Fruit fly (Drosophila melanogaster) whole organism, embryonic: ENCODE measurements around the gene bbg.

Experiments
- Aef1 ChIP-seq: fragments of 200-800 bp; sonication (Bioruptor generic); IDR thresholded peaks from 3 replicates; pipeline ENCODE4 v1.3.6; 2022; ENCODE audit warnings: missing biosample characterization, missing genetic modification characterization
- CG10565 ChIP-seq: fragments of 200-800 bp; sonication (Bioruptor generic); optimal IDR thresholded peaks from 3 replicates; lab custom pipeline; 2016; ENCODE audit warnings: missing biosample characterization, mild to moderate bottlenecking, missing genetic modification characterization
- CG10979 ChIP-seq: fragments of 200-800 bp; sonication (Bioruptor generic); optimal IDR thresholded peaks from 2 replicates; lab custom pipeline; 2018; ENCODE audit warnings: missing biosample characterization, mild to moderate bottlenecking, missing genetic modification characterization, moderate library complexity
- CG11398 ChIP-seq: fragments of 200-800 bp; sonication (Bioruptor generic); optimal IDR thresholded peaks from 2 replicates; lab custom pipeline; 2016; ENCODE audit warnings: missing biosample characterization, missing genetic modification characterization
- CG12769 ChIP-seq: fragments of 200-800 bp; sonication (Bioruptor generic); optimal IDR thresholded peaks from 2 replicates; lab custom pipeline; 2019; ENCODE audit warnings: missing biosample characterization, mild to moderate bottlenecking, missing genetic modification characterization, moderate library complexity
- CG15011 ChIP-seq: fragments of 200-800 bp; sonication (Bioruptor generic); optimal IDR thresholded peaks from 3 replicates; lab custom pipeline; 2018; ENCODE audit warnings: missing biosample characterization, mild to moderate bottlenecking, missing genetic modification characterization
- CG15696 ChIP-seq: fragments of 200-800 bp; sonication (Bioruptor generic); optimal IDR thresholded peaks from 2 replicates; lab custom pipeline; 2019; ENCODE audit warnings: missing biosample characterization, mild to moderate bottlenecking, missing genetic modification characterization, moderate library complexity
- CG16779 ChIP-seq: fragments of 200-800 bp; sonication (Bioruptor generic); IDR thresholded peaks from 2 replicates; pipeline ENCODE4 v1.3.6; 2022; ENCODE audit warnings: missing biosample characterization, missing genetic modification characterization
- CG17186 ChIP-seq: fragments of 200-800 bp; sonication (Bioruptor generic); optimal IDR thresholded peaks from 3 replicates; lab custom pipeline; 2017; ENCODE audit warnings: missing biosample characterization, missing genetic modification reagents, missing genetic modification characterization
- CG31365 ChIP-seq: fragments of 200-800 bp; sonication (Bioruptor generic); optimal IDR thresholded peaks from 2 replicates; lab custom pipeline; 2018; ENCODE audit warnings: missing biosample characterization, mild to moderate bottlenecking, missing genetic modification characterization
- CG32532 ChIP-seq: fragments of 200-800 bp; sonication (Bioruptor generic); IDR thresholded peaks from 2 replicates; pipeline ENCODE4 v1.3.6; 2022; ENCODE audit warnings: missing biosample characterization, missing genetic modification characterization
- CG3847 ChIP-seq: fragments of 200-800 bp; sonication (Bioruptor generic); IDR thresholded peaks from 2 replicates; pipeline ENCODE4 v1.3.6; 2022; ENCODE audit warnings: missing biosample characterization, missing genetic modification characterization
- CG4820 ChIP-seq: fragments of 200-800 bp; sonication (Bioruptor generic); optimal IDR thresholded peaks from 3 replicates; lab custom pipeline; 2016; ENCODE audit warnings: missing biosample characterization, missing genetic modification characterization
- CG6175 ChIP-seq: fragments of 200-800 bp; sonication (Bioruptor generic); IDR thresholded peaks from 3 replicates; pipeline ENCODE4 v1.3.6; 2022; ENCODE audit warnings: missing biosample characterization, missing genetic modification characterization
- CG7928 ChIP-seq: fragments of 200-800 bp; sonication (Bioruptor generic); optimal IDR thresholded peaks from 2 replicates; lab custom pipeline; 2017; ENCODE audit warnings: missing biosample characterization, mild to moderate bottlenecking, missing genetic modification characterization
- CG9609 ChIP-seq: fragments of 200-800 bp; sonication (Bioruptor generic); optimal IDR thresholded peaks from 3 replicates; lab custom pipeline; 2016; ENCODE audit warnings: missing biosample characterization, missing genetic modification characterization
- CHES-1-like ChIP-seq: fragments of 200-800 bp; sonication (Bioruptor generic); optimal IDR thresholded peaks from 2 replicates; lab custom pipeline; 2016; ENCODE audit warnings: missing biosample characterization, missing genetic modification characterization
- CTCF ChIP-seq: fragments of 200-800 bp; sonication (Bioruptor generic); optimal IDR thresholded peaks from 2 replicates; lab custom pipeline; 2017; ENCODE audit warnings: missing biosample characterization, mild to moderate bottlenecking, missing genetic modification characterization, moderate library complexity
- Camta ChIP-seq: fragments of 200-800 bp; sonication (Bioruptor generic); optimal IDR thresholded peaks from 2 replicates; lab custom pipeline; 2016; ENCODE audit warnings: missing biosample characterization, missing genetic modification characterization
- Gsc ChIP-seq: fragments of 200-800 bp; sonication (Bioruptor generic); IDR thresholded peaks from 2 replicates; pipeline ENCODE4 v1.3.6; 2022; ENCODE audit warnings: missing biosample characterization, missing genetic modification characterization
- Hmr ChIP-seq: fragments of 200-800 bp; sonication (Bioruptor generic); optimal IDR thresholded peaks from 3 replicates; lab custom pipeline; 2017; ENCODE audit warnings: mild to moderate bottlenecking, missing biosample characterization, missing genetic modification reagents, missing genetic modification characterization
- Hr3 ChIP-seq: fragments of 200-800 bp; sonication (Bioruptor generic); optimal IDR thresholded peaks from 3 replicates; lab custom pipeline; 2016; ENCODE audit warnings: missing biosample characterization, missing genetic modification characterization
- Hr51 ChIP-seq, 2 experiments: fragments of 200-800 bp; sonication (Bioruptor generic); optimal IDR thresholded peaks; 2 replicates in 1 of 2; 3 replicates in 1 of 2; lab custom pipeline; 2016 to 2018; ENCODE audit warnings: missing biosample characterization in 2 of 2, missing genetic modification characterization in 2 of 2, mild to moderate bottlenecking in 1 of 2, moderate library complexity in 1 of 2
- Med ChIP-seq: fragments of 200-800 bp; sonication (Bioruptor generic); peaks from one replicate; lab custom pipeline; 2016; ENCODE audit warnings: missing biosample characterization, missing genetic modification characterization, mild to moderate bottlenecking, inconsistent platforms, moderate library complexity
- Nf-YA ChIP-seq: fragments of 200-800 bp; sonication (Bioruptor generic); IDR thresholded peaks from 2 replicates; pipeline ENCODE4 v1.3.6; 2022; ENCODE audit warnings: missing biosample characterization, missing genetic modification characterization
- Sox100B ChIP-seq: fragments of 200-800 bp; sonication (Bioruptor generic); optimal IDR thresholded peaks from 3 replicates; lab custom pipeline; 2018; ENCODE audit warnings: missing biosample characterization, mild to moderate bottlenecking, missing genetic modification characterization
- ab ChIP-seq: fragments of 200-800 bp; sonication (Bioruptor generic); optimal IDR thresholded peaks from 2 replicates; lab custom pipeline; 2016; ENCODE audit warnings: missing biosample characterization, missing genetic modification characterization
- bab2 ChIP-seq: fragments of 200-800 bp; sonication (Bioruptor generic); optimal IDR thresholded peaks from 2 replicates; lab custom pipeline; 2016; ENCODE audit warnings: missing biosample characterization, missing genetic modification characterization
- bbx ChIP-seq: fragments of 200-800 bp; sonication (Bioruptor generic); IDR thresholded peaks from 2 replicates; pipeline ENCODE4 v1.3.6; 2022; ENCODE audit warnings: missing biosample characterization, missing genetic modification characterization; ENCODE audit not compliant: partially characterized antibody
- bcd ChIP-seq: fragments of 200-800 bp; sonication (Bioruptor generic); optimal IDR thresholded peaks from 2 replicates; lab custom pipeline; 2017; ENCODE audit warnings: missing biosample characterization, mild to moderate bottlenecking, missing genetic modification characterization
- btn ChIP-seq: fragments of 200-800 bp; sonication (Bioruptor generic); optimal IDR thresholded peaks from 2 replicates; lab custom pipeline; 2016; ENCODE audit warnings: missing biosample characterization, missing genetic modification characterization
- ewg ChIP-seq: fragments of 200-800 bp; sonication (Bioruptor generic); optimal IDR thresholded peaks from 3 replicates; lab custom pipeline; 2017; ENCODE audit warnings: mild to moderate bottlenecking, missing biosample characterization, missing genetic modification reagents, missing genetic modification characterization
- exex ChIP-seq: fragments of 200-800 bp; sonication (Bioruptor generic); optimal IDR thresholded peaks from 4 replicates; lab custom pipeline; 2018; ENCODE audit warnings: missing biosample characterization, mild to moderate bottlenecking, missing genetic modification characterization, moderate library complexity
- fd64A ChIP-seq: fragments of 200-800 bp; sonication (Bioruptor generic); optimal IDR thresholded peaks from 3 replicates; lab custom pipeline; 2018; ENCODE audit warnings: missing biosample characterization, mild to moderate bottlenecking, missing genetic modification characterization
- fu2 ChIP-seq: fragments of 200-800 bp; sonication (Bioruptor generic); optimal IDR thresholded peaks from 2 replicates; lab custom pipeline; 2016; ENCODE audit warnings: missing biosample characterization, missing genetic modification characterization
- h ChIP-seq: fragments of >200 bp; optimal IDR thresholded peaks from 2 replicates; lab custom pipeline; 2017
- inv ChIP-seq: fragments of 200-800 bp; sonication (Bioruptor generic); IDR thresholded peaks from 2 replicates; pipeline ENCODE4 v1.3.6; 2022; ENCODE audit warnings: missing biosample characterization, missing genetic modification characterization; ENCODE audit not compliant: partially characterized antibody
- klu ChIP-seq: fragments of 200-800 bp; sonication (Bioruptor generic); IDR thresholded peaks from 2 replicates; pipeline ENCODE4 v1.3.6; 2022; ENCODE audit warnings: missing biosample characterization, missing genetic modification characterization
- lilli ChIP-seq: fragments of 200-800 bp; sonication (Bioruptor generic); optimal IDR thresholded peaks from 3 replicates; lab custom pipeline; 2016; ENCODE audit warnings: missing biosample characterization, missing genetic modification characterization
- luna ChIP-seq: fragments of 200-800 bp; sonication (Bioruptor generic); optimal IDR thresholded peaks from 2 replicates; lab custom pipeline; 2016; ENCODE audit warnings: missing biosample characterization, missing genetic modification characterization
- mirr ChIP-seq: fragments of 200-800 bp; sonication (Bioruptor generic); optimal IDR thresholded peaks from 3 replicates; lab custom pipeline; 2018; ENCODE audit warnings: missing biosample characterization, mild to moderate bottlenecking, missing genetic modification characterization
- pb ChIP-seq: fragments of 200-800 bp; sonication (Bioruptor generic); optimal IDR thresholded peaks from 3 replicates; lab custom pipeline; 2016; ENCODE audit warnings: missing biosample characterization, missing genetic modification characterization
- seq ChIP-seq: fragments of 200-800 bp; sonication (Bioruptor generic); IDR thresholded peaks from 2 replicates; pipeline ENCODE4 v1.3.6; 2022; ENCODE audit warnings: missing biosample characterization, missing genetic modification characterization
- sob ChIP-seq: fragments of 200-800 bp; sonication (Bioruptor generic); IDR thresholded peaks from 2 replicates; pipeline ENCODE4 v1.3.6; 2022; ENCODE audit warnings: missing biosample characterization, missing genetic modification characterization
- ssp ChIP-seq: fragments of 200-800 bp; sonication (Bioruptor generic); IDR thresholded peaks from 2 replicates; pipeline ENCODE4 v1.3.6; 2022; ENCODE audit warnings: missing biosample characterization, missing genetic modification characterization
- stc ChIP-seq: fragments of 200-800 bp; sonication (Bioruptor generic); IDR thresholded peaks from 2 replicates; pipeline ENCODE4 v1.3.6; 2022; ENCODE audit warnings: missing biosample characterization, missing genetic modification characterization
- vvl ChIP-seq: fragments of 200-800 bp; sonication (Bioruptor generic); IDR thresholded peaks from 2 replicates; pipeline ENCODE4 v1.3.6; 2022; ENCODE audit warnings: missing biosample characterization, missing genetic modification characterization
- wek ChIP-seq: fragments of 200-800 bp; sonication (Bioruptor generic); optimal IDR thresholded peaks from 3 replicates; lab custom pipeline; 2018; ENCODE audit warnings: missing biosample characterization, mild to moderate bottlenecking, missing genetic modification characterization, moderate library complexity
- wor ChIP-seq: fragments of 200-800 bp; sonication (Bioruptor generic); IDR thresholded peaks from 2 replicates; pipeline ENCODE4 v1.3.6; 2022; ENCODE audit warnings: missing biosample characterization, missing genetic modification characterization
- zfh1 ChIP-seq: fragments of 200-800 bp; sonication (Bioruptor generic); IDR thresholded peaks from 3 replicates; pipeline ENCODE4 v1.3.6; 2022; ENCODE audit warnings: missing biosample characterization, missing genetic modification characterization

The bbg gene

dm6 chr3L:14544987-14545943 is 9.2 kb upstream of the bbg start (continued):
- TF ChIP-seq CG10565 (GFP tag; lab: Kevin White, UChicago) (no peak), CG15011 (GFP tag; lab: Kevin White, UChicago) (no peak), klu (GFP tag; lab: Robert Waterston, UW) (no peak), fd64A (GFP tag; lab: Kevin White, UChicago) (no peak), CG31365 (tag; lab: Kevin White, UChicago) (no peak), ewg (GFP tag; lab: Kevin White, UChicago) (peak; percentile 31), zfh1 (GFP tag; lab: Robert Waterston, UW) (peak; percentile 39; the same call in 1 of the 3 replicates), wek (GFP tag; lab: Kevin White, UChicago) (peak; percentile 28), h (lab: Kevin White, UChicago) (no peak), CG9609 (GFP tag; lab: Kevin White, UChicago) (peak; percentile 4), pb (no peak), ab (GFP tag; lab: Kevin White, UChicago) (no peak), Med (peak; percentile 58), CG17186 (GFP tag; lab: Kevin White, UChicago) (no peak), CG4820 (GFP tag; lab: Kevin White, UChicago) (no peak), inv (GFP tag; lab: Robert Waterston, UW) (no peak), Sox100B (GFP tag; lab: Kevin White, UChicago) (peak; percentile 79), Hr51 (GFP tag; optimal IDR thresholded peaks at IDR 0.05; lab: Kevin White, UChicago) (peak in 1 of 2 experiments; percentile 83), fu2 (GFP tag; lab: Kevin White, UChicago) (no peak), CG12769 (peak; percentile 36), Aef1 (peak; percentile 28; the same call in 2 of the 3 replicates), bab2 (GFP tag; lab: Kevin White, UChicago) (no peak), Hmr (GFP tag; lab: Kevin White, UChicago) (peak; percentile 43), wor (GFP tag; lab: Robert Waterston, UW) (no peak), sob (GFP tag; lab: Robert Waterston, UW) (0 out of 2 replicates have a peak, but pooled peaks have one; percentile 28), Nf-YA (no peak), CG3847 (no peak), vvl (GFP tag; lab: Robert Waterston, UW) (peak; percentile 19), CG16779 (no peak), CTCF (GFP tag; lab: Kevin White, UChicago) (no peak), CG15696 (tag; lab: Kevin White, UChicago) (peak; percentile 32), Camta (GFP tag; lab: Kevin White, UChicago) (no peak), CG7928 (GFP tag; lab: Kevin White, UChicago) (no peak), stc (no peak), Hr3 (GFP tag; lab: Kevin White, UChicago) (peak; percentile 42), exex (no peak), btn (GFP tag; lab: Kevin White, UChicago) (peak; percentile 6), ssp (GFP tag; lab: Robert Waterston, UW) (no peak), CG32532 (GFP tag; lab: Robert Waterston, UW) (no peak; the same call in 1 of the 2 replicates), bbx (GFP tag; lab: Robert Waterston, UW) (no peak), lilli (GFP tag; lab: Kevin White, UChicago) (peak; percentile 31), Gsc (GFP tag; lab: Robert Waterston, UW) (no peak), CHES-1-like (GFP tag; lab: Kevin White, UChicago) (no peak), CG6175 (GFP tag; lab: Robert Waterston, UW) (no peak), mirr (GFP tag; lab: Kevin White, UChicago) (peak; percentile 15), bcd (GFP tag; lab: Kevin White, UChicago) (peak; percentile 26), seq (GFP tag; lab: Robert Waterston, UW) (peak; percentile 46), CG10979 (tag; lab: Kevin White, UChicago) (peak; percentile 61), luna (GFP tag; lab: Kevin White, UChicago) (no peak), CG11398 (GFP tag; lab: Kevin White, UChicago) (no peak)
